Worm (Caenorhabditis elegans) whole organism, young adult: ENCODE results near the gene lgc-23.

Source experiments
- B0261.1 ChIP-seq: sonication (generic microtip); optimal IDR thresholded peaks from 2 replicates; lab custom pipeline; 2016; ENCODE audit warnings: mild to moderate bottlenecking, missing genetic modification characterization, moderate library complexity, missing compliant biosample characterization
- B0336.3 ChIP-seq: fragments of 200-800 bp; sonication (Bioruptor generic); IDR thresholded peaks from 2 replicates; pipeline ENCODE4 v1.3.6; 2022; ENCODE audit warnings: missing genetic modification characterization, missing compliant biosample characterization
- C17E4.6 ChIP-seq: fragments of 200-800 bp; sonication (Bioruptor generic); IDR thresholded peaks from 2 replicates; pipeline ENCODE4 v1.3.6; 2022; ENCODE audit warnings: missing genetic modification reagents, missing genetic modification characterization, missing compliant biosample characterization
- D2030.7 ChIP-seq: fragments of 200-800 bp; sonication (Bioruptor generic); IDR thresholded peaks from 2 replicates; pipeline ENCODE4 v1.3.6; 2022; ENCODE audit warnings: missing genetic modification reagents, missing genetic modification characterization, missing compliant biosample characterization
- F10E7.11 ChIP-seq: sonication (generic microtip); optimal IDR thresholded peaks from 2 replicates; lab custom pipeline; 2017; ENCODE audit warnings: mild to moderate bottlenecking, missing genetic modification characterization, moderate library complexity, missing compliant biosample characterization
- F22D6.2 ChIP-seq: sonication (generic microtip); optimal IDR thresholded peaks from 2 replicates; lab custom pipeline; 2016; ENCODE audit warnings: mild to moderate bottlenecking, missing genetic modification characterization, missing compliant biosample characterization
- F23B12.7 ChIP-seq: sonication (generic microtip); optimal IDR thresholded peaks from 2 replicates; lab custom pipeline; 2017; ENCODE audit warnings: missing genetic modification characterization, mild to moderate bottlenecking, missing compliant biosample characterization, antibody characterized with exemption, moderate library complexity; ENCODE audit not compliant: insufficient read depth
- F39B2.1 ChIP-seq: fragments of 200-800 bp; sonication (Bioruptor generic); IDR thresholded peaks from 2 replicates; pipeline ENCODE4 v1.3.6; 2022; ENCODE audit warnings: missing genetic modification reagents, missing genetic modification characterization, missing compliant biosample characterization
- F52B5.7 ChIP-seq: sonication (generic microtip); optimal IDR thresholded peaks from 2 replicates; lab custom pipeline; 2016; ENCODE audit warnings: mild to moderate bottlenecking, missing genetic modification characterization, missing compliant biosample characterization
- F55B11.4 ChIP-seq: sonication (generic microtip); optimal IDR thresholded peaks from 2 replicates; lab custom pipeline; 2016; ENCODE audit warnings: missing compliant biosample characterization, missing genetic modification characterization, borderline replicate concordance; ENCODE audit not compliant: insufficient read depth
- K12H6.12 ChIP-seq: fragments of 200-800 bp; sonication (Bioruptor generic); optimal IDR thresholded peaks from 2 replicates; lab custom pipeline; 2018; ENCODE audit warnings: mild to moderate bottlenecking, missing genetic modification characterization, missing compliant biosample characterization
- Y56A3A.18 ChIP-seq: fragments of 200-800 bp; sonication (Bioruptor generic); IDR thresholded peaks from 2 replicates; pipeline ENCODE4 v1.3.6; 2022; ENCODE audit warnings: missing genetic modification reagents, missing genetic modification characterization, missing compliant biosample characterization
- ZK185.1 ChIP-seq: sonication (generic microtip); optimal IDR thresholded peaks from 2 replicates; lab custom pipeline; 2016; ENCODE audit warnings: mild to moderate bottlenecking, missing genetic modification characterization, missing compliant biosample characterization; ENCODE audit not compliant: poor library complexity, severe bottlenecking
- athp-1 ChIP-seq: sonication (generic microtip); optimal IDR thresholded peaks from 2 replicates; lab custom pipeline; 2017; ENCODE audit warnings: mild to moderate bottlenecking, missing genetic modification characterization, missing compliant biosample characterization
- attf-5 ChIP-seq: fragments of 200-800 bp; sonication (Bioruptor generic); optimal IDR thresholded peaks from 2 replicates; lab custom pipeline; 2018; ENCODE audit warnings: mild to moderate bottlenecking, missing genetic modification characterization, missing compliant biosample characterization
- ccch-3 ChIP-seq: fragments of 200-800 bp; sonication (Bioruptor generic); optimal IDR thresholded peaks from 2 replicates; lab custom pipeline; 2018; ENCODE audit warnings: mild to moderate bottlenecking, missing genetic modification characterization, missing compliant biosample characterization
- cebp-1 ChIP-seq, 2 experiments: fragments of 200-800 bp in 1 of 2; sonication (Bioruptor generic) in 1 of 2; sonication (generic microtip) in 1 of 2; IDR thresholded peaks in 1 of 2; optimal IDR thresholded peaks in 1 of 2; 2 replicates each; pipeline versions ENCODE4 v1.3.6 to Lab custom; 2017 to 2022; ENCODE audit warnings: missing compliant biosample characterization in 2 of 2, missing genetic modification characterization in 2 of 2, mild to moderate bottlenecking in 1 of 2, missing genetic modification reagents in 1 of 2, moderate library complexity in 1 of 2
- cebp-2 ChIP-seq: fragments of 200-800 bp; sonication (Bioruptor generic); IDR thresholded peaks from 2 replicates; pipeline ENCODE4 v1.3.6; 2022; ENCODE audit warnings: missing genetic modification characterization, missing compliant biosample characterization
- ceh-58 ChIP-seq: fragments of 200-800 bp; sonication (Bioruptor generic); IDR thresholded peaks from 2 replicates; pipeline ENCODE4 v1.3.6; 2022; ENCODE audit warnings: missing genetic modification characterization, missing compliant biosample characterization
- die-1 ChIP-seq: sonication (generic microtip); optimal IDR thresholded peaks from 2 replicates; lab custom pipeline; 2016; ENCODE audit warnings: missing genotype, mild to moderate bottlenecking, missing genetic modification characterization, missing compliant biosample characterization
- dox-1 ChIP-seq: fragments of 200-800 bp; sonication (Bioruptor generic); IDR thresholded peaks from 2 replicates; pipeline ENCODE4 v1.3.6; 2022; ENCODE audit warnings: missing genetic modification reagents, missing genetic modification characterization, missing compliant biosample characterization
- dpl-1 ChIP-seq: fragments of 150-350 bp; optimal IDR thresholded peaks from 2 replicates; lab custom pipeline; 2014; ENCODE audit warnings: missing biosample characterization, missing genetic modification reagents, missing genetic modification characterization
- egl-18 ChIP-seq: fragments of 200-800 bp; sonication (Bioruptor generic); IDR thresholded peaks from 2 replicates; pipeline ENCODE4 v1.3.6; 2022; ENCODE audit warnings: missing genetic modification reagents, missing genetic modification characterization, missing compliant biosample characterization
- egl-44 ChIP-seq: fragments of 200-800 bp; sonication (Bioruptor generic); IDR thresholded peaks from 2 replicates; pipeline ENCODE4 v1.3.6; 2022; ENCODE audit warnings: missing genetic modification reagents, missing genetic modification characterization, missing compliant biosample characterization
- fkh-3 ChIP-seq: sonication (generic microtip); optimal IDR thresholded peaks from 2 replicates; lab custom pipeline; 2016; ENCODE audit warnings: mild to moderate bottlenecking, missing genetic modification characterization, missing compliant biosample characterization
- hlh-26 ChIP-seq: fragments of 200-800 bp; sonication (Bioruptor generic); conservative IDR thresholded peaks from 2 replicates; pipeline ENCODE4 v1.3.6; 2022; ENCODE audit warnings: missing genetic modification reagents, missing genetic modification characterization, missing compliant biosample characterization
- lin-26 ChIP-seq: fragments of 200-800 bp; sonication (Bioruptor generic); IDR thresholded peaks from 2 replicates; pipeline ENCODE4 v1.3.6; 2022; ENCODE audit warnings: missing genetic modification reagents, missing genetic modification characterization, missing compliant biosample characterization
- lin-35 ChIP-seq, 3 experiments: fragments of 150-350 bp in 2 of 3; sonication (generic microtip) in 1 of 3; optimal IDR thresholded peaks; 2 replicates each; lab custom pipeline; 2014 to 2018; ENCODE audit warnings: missing biosample characterization in 3 of 3, missing genetic modification characterization in 3 of 3, missing genetic modification reagents in 3 of 3
- lin-40 ChIP-seq: sonication (generic microtip); optimal IDR thresholded peaks from 2 replicates; lab custom pipeline; 2016; ENCODE audit warnings: missing genetic modification characterization, mild to moderate bottlenecking, missing compliant biosample characterization, missing genotype, missing genetic modification reagents
- lin-54 ChIP-seq: fragments of 200-800 bp; sonication (Bioruptor generic); optimal IDR thresholded peaks from 2 replicates; lab custom pipeline; 2018; ENCODE audit warnings: mild to moderate bottlenecking, missing genetic modification characterization, missing compliant biosample characterization
- mcd-1 ChIP-seq: fragments of 200-800 bp; sonication (Bioruptor generic); IDR thresholded peaks from 2 replicates; pipeline ENCODE4 v1.3.6; 2022; ENCODE audit warnings: missing genetic modification reagents, missing genetic modification characterization, missing compliant biosample characterization
- nfya-2 ChIP-seq: fragments of 200-800 bp; sonication (Bioruptor generic); IDR thresholded peaks from 2 replicates; pipeline ENCODE4 v1.3.6; 2022; ENCODE audit warnings: missing genetic modification reagents, missing genetic modification characterization, missing compliant biosample characterization
- nhr-120 ChIP-seq: fragments of 200-800 bp; sonication (Bioruptor generic); IDR thresholded peaks from 2 replicates; pipeline ENCODE4 v1.3.6; 2022; ENCODE audit warnings: missing genetic modification characterization, missing compliant biosample characterization
- nhr-80 ChIP-seq: sonication (generic microtip); optimal IDR thresholded peaks from 2 replicates; lab custom pipeline; 2016; ENCODE audit warnings: missing genetic modification characterization, missing compliant biosample characterization
- rcor-1 ChIP-seq: fragments of 200-800 bp; sonication (Bioruptor generic); IDR thresholded peaks from 2 replicates; pipeline ENCODE4 v1.3.6; 2022; ENCODE audit warnings: missing genetic modification reagents, missing genetic modification characterization, missing compliant biosample characterization
- repo-1 ChIP-seq: sonication (generic microtip); optimal IDR thresholded peaks from 2 replicates; lab custom pipeline; 2017; ENCODE audit warnings: mild to moderate bottlenecking, missing genetic modification characterization, missing compliant biosample characterization
- sdz-38 ChIP-seq: sonication (generic microtip); optimal IDR thresholded peaks from 2 replicates; lab custom pipeline; 2016; ENCODE audit warnings: missing genotype, missing genetic modification characterization, missing compliant biosample characterization
- snpc-4 ChIP-seq, 5 experiments: fragments of 150-350 bp in 1 of 5; sonication (generic microtip) in 4 of 5; optimal IDR thresholded peaks; 2 replicates each; lab custom pipeline; 2014 to 2018; ENCODE audit warnings: missing genetic modification characterization in 5 of 5, missing biosample characterization in 3 of 5, antibody characterized with exemption in 2 of 5, mild to moderate bottlenecking in 2 of 5, missing compliant biosample characterization in 2 of 5, missing genotype in 2 of 5, moderate library complexity in 2 of 5, missing genetic modification reagents in 1 of 5
- somi-1 ChIP-seq: fragments of 200-800 bp; sonication (Bioruptor generic); optimal IDR thresholded peaks from 2 replicates; lab custom pipeline; 2018; ENCODE audit warnings: mild to moderate bottlenecking, missing genetic modification characterization, missing compliant biosample characterization
- sptf-2 ChIP-seq: fragments of 200-800 bp; sonication (Bioruptor generic); optimal IDR thresholded peaks from 2 replicates; lab custom pipeline; 2018; ENCODE audit warnings: mild to moderate bottlenecking, missing genetic modification characterization, missing compliant biosample characterization
- tbp1 ChIP-seq: fragments of 200-800 bp; sonication (Bioruptor generic); optimal IDR thresholded peaks from 2 replicates; lab custom pipeline; 2018; ENCODE audit warnings: mild to moderate bottlenecking, missing genetic modification characterization, missing compliant biosample characterization
- xnd-1 ChIP-seq: sonication (generic microtip); optimal IDR thresholded peaks from 2 replicates; lab custom pipeline; 2016; ENCODE audit warnings: missing genotype, missing genetic modification reagents, missing genetic modification characterization, missing compliant biosample characterization
- zim-3 ChIP-seq: sonication (generic microtip); optimal IDR thresholded peaks from 2 replicates; lab custom pipeline; 2017; ENCODE audit warnings: mild to moderate bottlenecking, missing genetic modification characterization, moderate library complexity, missing compliant biosample characterization
- ztf-18 ChIP-seq: sonication (generic microtip); optimal IDR thresholded peaks from 2 replicates; lab custom pipeline; 2016; ENCODE audit warnings: missing genotype, mild to moderate bottlenecking, missing genetic modification characterization, missing compliant biosample characterization
- ztf-26 ChIP-seq: sonication (generic microtip); optimal IDR thresholded peaks from 2 replicates; lab custom pipeline; 2017; ENCODE audit warnings: missing genetic modification characterization, missing compliant biosample characterization
- ztf-3 ChIP-seq: fragments of 200-800 bp; sonication (Bioruptor generic); optimal IDR thresholded peaks from 2 replicates; lab custom pipeline; 2018; ENCODE audit warnings: mild to moderate bottlenecking, missing genetic modification characterization, missing compliant biosample characterization

lgc-23 gene

DNA sequence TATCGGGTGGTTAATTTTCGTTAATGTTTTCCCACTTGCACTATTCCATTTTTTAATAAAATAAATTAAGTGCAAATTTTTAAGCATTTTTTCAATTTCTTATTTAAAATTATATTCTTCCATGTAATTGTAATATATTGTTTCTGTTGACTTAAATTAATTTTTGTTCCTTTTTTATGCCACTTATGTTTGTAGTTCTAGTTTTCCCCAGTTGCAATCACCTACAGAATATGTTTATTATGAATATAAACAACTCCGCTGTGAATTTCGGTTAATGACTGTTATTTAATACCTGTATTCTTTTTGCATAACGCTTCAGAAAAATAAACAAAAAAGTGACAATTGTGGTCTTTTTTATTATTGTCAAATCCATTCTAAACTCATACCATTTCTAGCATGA is at the start of gene lgc-23:
Gene lgc-23, plus strand, starts transcription at position 301 of the 400 bp plus-strand sequence.
- TF ChIP-seq rcor-1: no peak
- TF ChIP-seq F55B11.4: no peak
- no peak for TF ChIP-seq dpl-1 (GFP tag; lab: Kevin White, UChicago)
- TF ChIP-seq zim-3: no peak
- TF ChIP-seq ceh-58 (GFP tag; lab: Robert Waterston, UW): no peak
- no peak for TF ChIP-seq ztf-18 (tag; lab: Kevin White, UChicago)
- TF ChIP-seq egl-44 (GFP tag; lab: Robert Waterston, UW): no peak

DNA sequence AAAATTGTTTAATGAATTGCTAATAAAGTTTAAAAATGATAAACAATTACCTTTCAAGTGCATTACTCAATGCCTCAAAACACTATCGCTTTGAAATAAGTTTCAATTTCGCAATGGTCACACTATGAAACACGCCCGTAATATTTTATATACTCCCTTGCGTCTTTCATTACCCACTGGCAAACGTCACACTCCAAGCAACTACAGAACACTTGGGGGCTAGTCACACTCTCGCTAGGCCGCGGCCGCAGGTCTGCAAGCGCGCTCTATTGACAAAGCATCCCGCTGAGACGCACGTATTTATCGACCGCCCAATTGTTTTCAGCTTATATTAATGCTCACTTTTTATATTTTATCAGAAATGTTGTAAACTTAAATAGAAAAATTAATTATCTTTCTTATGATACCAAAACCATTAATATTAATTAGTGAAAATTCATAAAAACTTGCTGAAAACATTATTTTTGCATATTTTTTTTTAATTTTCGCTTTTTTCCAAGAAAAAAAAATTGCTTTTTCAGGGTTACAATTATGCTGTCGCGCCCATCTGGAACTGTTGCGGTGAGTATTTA is 47.0 kb upstream of the lgc-23 start, which contains the start of the genes nmat-1 and ucr-2.1:
Gene nmat-1, minus strand, starts transcription at position 136 of the 572 bp plus-strand sequence.
Gene ucr-2.1, plus strand, starts transcription at position 522 of the 572 bp plus-strand sequence.
- TF ChIP-seq die-1 (tag; lab: Kevin White, UChicago) (no peak), K12H6.12 (tag; lab: Kevin White, UChicago) (peak; percentile 66), F39B2.1 (GFP tag; lab: Robert Waterston, UW) (no peak), attf-5 (GFP tag; lab: Kevin White, UChicago) (peak; percentile 90), xnd-1 (tag; lab: Kevin White, UChicago) (no peak), F22D6.2 (tag; lab: Kevin White, UChicago) (no peak), nhr-120 (no peak), lin-54 (GFP tag; lab: Kevin White, UChicago) (no peak), cebp-2 (GFP tag; lab: Robert Waterston, UW) (no peak), B0336.3 (GFP tag; lab: Robert Waterston, UW) (peak; percentile 56; the same call in 1 of the 2 replicates), ztf-26 (tag; lab: Kevin White, UChicago) (peak; percentile 48), snpc-4 (GFP tag; optimal IDR thresholded peaks at IDR 0.05; lab: Kevin White, UChicago) (no peak), snpc-4 (tag; optimal IDR thresholded peaks at IDR 0.05; lab: Kevin White, UChicago) (peak in 2 of 4 experiments; percentile 1 to 50), sptf-2 (no peak), Y56A3A.18 (GFP tag; lab: Robert Waterston, UW) (0 out of 2 replicates have a peak, but pooled peaks have one; percentile 53), tbp1 (peak; percentile 45), somi-1 (GFP tag; lab: Kevin White, UChicago) (no peak), F10E7.11 (tag; lab: Kevin White, UChicago) (no peak), egl-18 (GFP tag; lab: Robert Waterston, UW) (no peak), C17E4.6 (no peak), cebp-1 (GFP tag; IDR thresholded peaks at IDR 0.05; lab: Robert Waterston, UW) (peak; percentile 92), cebp-1 (tag; optimal IDR thresholded peaks at IDR 0.05; lab: Kevin White, UChicago) (peak; percentile 97), lin-40 (peak; percentile 76), ztf-3 (GFP tag; lab: Kevin White, UChicago) (no peak), nhr-80 (peak; percentile 97), dox-1 (peak; percentile 86), ZK185.1 (tag; lab: Kevin White, UChicago) (peak; percentile 48), B0261.1 (no peak), nfya-2 (GFP tag; lab: Robert Waterston, UW) (no peak), sdz-38 (tag; lab: Kevin White, UChicago) (no peak), repo-1 (no peak), zim-3 (no peak), F23B12.7 (tag; lab: Kevin White, UChicago) (peak; percentile 41), lin-35 (GFP tag; optimal IDR thresholded peaks at IDR 0.05; lab: Kevin White, UChicago) (peak in 1 of 3 experiments; percentile 37), mcd-1 (GFP tag; lab: Robert Waterston, UW) (peak; percentile 98), F52B5.7 (no peak), hlh-26 (GFP tag; lab: Robert Waterston, UW) (no peak), athp-1 (tag; lab: Kevin White, UChicago) (no peak), D2030.7 (no peak), fkh-3 (tag; lab: Kevin White, UChicago) (no peak), ccch-3 (GFP tag; lab: Kevin White, UChicago) (peak; percentile 33), lin-26 (GFP tag; lab: Robert Waterston, UW) (no peak)
